Worm (Caenorhabditis elegans): ENCODE results near the gene cTel55X.1.

DNA sequence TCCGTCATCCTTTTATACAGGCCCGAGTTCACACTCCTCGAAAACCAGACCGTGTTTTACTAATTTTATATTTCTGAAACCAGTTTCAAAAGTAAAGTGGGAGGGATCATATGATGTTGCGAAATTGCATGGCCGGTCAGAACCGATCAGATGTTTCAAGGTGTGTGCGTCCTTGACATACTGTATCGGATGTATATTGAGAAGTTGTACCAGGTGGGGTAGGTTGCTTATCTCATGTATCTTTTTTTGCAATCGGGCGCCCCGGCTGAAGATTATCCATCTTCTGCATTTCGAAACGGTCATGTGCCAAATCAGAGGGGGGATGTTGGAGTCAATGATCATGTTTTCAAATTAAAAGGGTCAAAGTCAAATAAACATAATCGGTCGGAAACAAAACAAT, 30.0 kb upstream of the cTel55X.1 start, which contains the start of gene T23E7.6:
- TF ChIP-seq hlh-1 (tag; optimal IDR thresholded peaks at IDR 0.05) (no peak), nhr-2 (tag; optimal IDR thresholded peaks at IDR 0.05) (no peak), ztf-11 (tag; optimal IDR thresholded peaks at IDR 0.05) (no peak), nhr-28 (tag; optimal IDR thresholded peaks at IDR 0.05) (no peak), ceh-39 (tag; optimal IDR thresholded peaks at IDR 0.05) (no peak), unc-120 (tag; optimal IDR thresholded peaks at IDR 0.05; ENCODE audit: poor library complexity, severe bottlenecking) (no peak), sptf-1 (tag; optimal IDR thresholded peaks at IDR 0.05) (no peak), nhr-76 (tag; optimal IDR thresholded peaks at IDR 0.05) (no peak), mep-1 (tag; optimal IDR thresholded peaks at IDR 0.05) (no peak), nhr-237 (tag; optimal IDR thresholded peaks at IDR 0.05) (no peak)

Measured in whole organism, mixed stage, embryonic.